Worm (Caenorhabditis elegans) whole organism, L2 larva: ENCODE measurements around the gene C08E8.9.

Experiments
- ZK546.5 ChIP-seq: sonication (generic microtip); optimal IDR thresholded peaks from 2 replicates; lab custom pipeline; 2017; ENCODE audit warnings: missing biosample characterization, missing genetic modification characterization
- ama-1 ChIP-seq: fragments of 150-350 bp; optimal IDR thresholded peaks from 2 replicates; lab custom pipeline; 2018; ENCODE audit warnings: inconsistent platforms
- blmp-1 ChIP-seq: sonication (generic microtip); optimal IDR thresholded peaks from 2 replicates; lab custom pipeline; 2017; ENCODE audit warnings: missing genetic modification characterization, mild to moderate bottlenecking, missing compliant biosample characterization, antibody characterized with exemption, moderate library complexity; ENCODE audit not compliant: insufficient read depth
- elt-3 ChIP-seq: sonication (generic microtip); optimal IDR thresholded peaks from 2 replicates; lab custom pipeline; 2017; ENCODE audit warnings: missing biosample characterization, missing genetic modification characterization
- mdl-1 ChIP-seq, 2 experiments: fragments of 150-350 bp in 1 of 2; sonication (generic microtip) in 1 of 2; optimal IDR thresholded peaks; 2 replicates each; lab custom pipeline; 2017; ENCODE audit warnings: missing biosample characterization in 2 of 2, missing genetic modification characterization in 2 of 2
- nhr-237 ChIP-seq: fragments of 150-350 bp; optimal IDR thresholded peaks from 2 replicates; lab custom pipeline; 2014; ENCODE audit warnings: missing biosample characterization, missing genetic modification characterization
- nhr-25 ChIP-seq: fragments of 150-350 bp; sonication (generic microtip); optimal IDR thresholded peaks from 3 replicates; lab custom pipeline; 2014; ENCODE audit warnings: missing biosample characterization, missing genetic modification characterization
- unc-62 ChIP-seq: fragments of 150-350 bp; optimal IDR thresholded peaks from 2 replicates; lab custom pipeline; 2014; ENCODE audit warnings: missing biosample characterization, missing genetic modification reagents, missing genetic modification characterization
- zag-1 ChIP-seq: fragments of 150-350 bp; optimal IDR thresholded peaks from 2 replicates; lab custom pipeline; 2014; ENCODE audit warnings: missing biosample characterization, missing genetic modification characterization
- ztf-11 ChIP-seq: sonication (generic microtip); optimal IDR thresholded peaks from 2 replicates; lab custom pipeline; 2017; ENCODE audit warnings: missing biosample characterization, missing genetic modification characterization
- ztf-4 ChIP-seq: fragments of 150-350 bp; optimal IDR thresholded peaks from 2 replicates; lab custom pipeline; 2014; ENCODE audit warnings: missing biosample characterization, missing genetic modification characterization

DNA sequence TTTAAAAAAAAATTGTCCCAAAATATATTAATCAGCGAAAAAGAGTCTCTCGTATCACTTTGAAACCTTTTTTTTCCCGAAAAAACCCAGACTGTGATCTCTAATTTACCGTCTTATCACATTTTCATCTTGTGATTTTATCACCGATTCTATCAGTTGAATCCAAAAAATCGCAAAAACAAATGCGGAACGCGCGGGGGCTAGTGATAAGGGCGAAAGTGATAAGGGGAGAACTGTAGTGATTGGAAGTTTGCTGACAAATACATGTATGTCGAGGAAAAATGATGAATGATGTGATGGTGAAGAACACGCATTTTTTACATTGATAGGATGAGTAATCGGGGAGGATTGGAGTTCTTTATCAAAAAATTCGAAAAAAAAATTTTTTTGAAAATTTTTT, 18.6 kb upstream of the C08E8.9 start:
- TF ChIP-seq nhr-237 (tag; lab: Kevin White, UChicago) (no peak), ztf-4 (no peak), mdl-1 (tag; optimal IDR thresholded peaks at IDR 0.05; lab: Kevin White, UChicago) (no peak), blmp-1 (tag; lab: Kevin White, UChicago) (no peak), unc-62 (GFP tag; lab: Kevin White, UChicago) (no peak), zag-1 (tag; lab: Kevin White, UChicago) (no peak), ZK546.5 (tag; lab: Kevin White, UChicago) (no peak), ama-1 (lab: Kevin White, UChicago) (no peak), nhr-25 (no peak), elt-3 (no peak), ztf-11 (tag; lab: Kevin White, UChicago) (no peak)
